Fruit fly (Drosophila melanogaster) whole organism, adult: Measurements from ENCODE around the gene CG17801.

Experiments used
- CG11617 ChIP-seq: fragments of 200-800 bp; sonication (Bioruptor generic); optimal IDR thresholded peaks from 2 replicates; lab custom pipeline; 2017; ENCODE audit warnings: mild to moderate bottlenecking, missing biosample characterization, missing genetic modification reagents, missing genetic modification characterization
- CG12768 ChIP-seq: fragments of 200-800 bp; sonication (Bioruptor generic); optimal IDR thresholded peaks from 2 replicates; lab custom pipeline; 2017; ENCODE audit warnings: missing biosample characterization, missing genetic modification characterization, mild to moderate bottlenecking, moderate library complexity, missing genetic modification reagents
- CG14711 ChIP-seq: fragments of 200-800 bp; sonication (Bioruptor generic); optimal IDR thresholded peaks from 2 replicates; lab custom pipeline; 2018; ENCODE audit warnings: missing biosample characterization, mild to moderate bottlenecking, missing genetic modification characterization, moderate library complexity
- CG1620 ChIP-seq: fragments of 200-800 bp; sonication (Bioruptor generic); optimal IDR thresholded peaks from 2 replicates; lab custom pipeline; 2016; ENCODE audit warnings: missing biosample characterization, missing genetic modification characterization
- CG33017 ChIP-seq: fragments of 200-800 bp; sonication (Bioruptor generic); optimal IDR thresholded peaks from 2 replicates; lab custom pipeline; 2018; ENCODE audit warnings: missing biosample characterization, mild to moderate bottlenecking, missing genetic modification characterization, moderate library complexity
- CG5204 ChIP-seq: fragments of 200-800 bp; sonication (Bioruptor generic); optimal IDR thresholded peaks from 2 replicates; lab custom pipeline; 2016; ENCODE audit warnings: missing biosample characterization, missing genetic modification characterization
- CG7045 ChIP-seq: fragments of 200-800 bp; sonication (Bioruptor generic); optimal IDR thresholded peaks from 2 replicates; lab custom pipeline; 2017; ENCODE audit warnings: missing biosample characterization, mild to moderate bottlenecking, missing genetic modification characterization
- CG7101 ChIP-seq: fragments of 200-800 bp; sonication (Bioruptor generic); optimal IDR thresholded peaks from 2 replicates; lab custom pipeline; 2018; ENCODE audit warnings: missing biosample characterization, mild to moderate bottlenecking, missing genetic modification characterization, moderate library complexity
- Clk ChIP-seq: fragments of 200-800 bp; sonication (Bioruptor generic); optimal IDR thresholded peaks from 2 replicates; lab custom pipeline; 2017; ENCODE audit warnings: missing biosample characterization, missing genetic modification characterization
- Crg-1 ChIP-seq: fragments of 200-800 bp; sonication (Bioruptor generic); optimal IDR thresholded peaks from 2 replicates; lab custom pipeline; 2016; ENCODE audit warnings: missing biosample characterization, missing genetic modification characterization
- Hr96 ChIP-seq: fragments of 200-800 bp; sonication (Bioruptor generic); optimal IDR thresholded peaks from 2 replicates; lab custom pipeline; 2016; ENCODE audit warnings: missing biosample characterization, missing genetic modification characterization
- Mnt ChIP-seq: fragments of 200-800 bp; sonication (Bioruptor generic); optimal IDR thresholded peaks from 2 replicates; lab custom pipeline; 2016; ENCODE audit warnings: missing biosample characterization, mild to moderate bottlenecking, missing genetic modification characterization
- bab1 ChIP-seq: fragments of 200-800 bp; sonication (Bioruptor generic); optimal IDR thresholded peaks from 3 replicates; lab custom pipeline; 2019; ENCODE audit warnings: missing biosample characterization, mild to moderate bottlenecking, missing genetic modification characterization, moderate library complexity
- cic ChIP-seq: fragments of 200-800 bp; sonication (Bioruptor generic); optimal IDR thresholded peaks from 2 replicates; lab custom pipeline; 2017; ENCODE audit warnings: missing biosample characterization, mild to moderate bottlenecking, missing genetic modification characterization, moderate library complexity
- cnc ChIP-seq, 2 experiments: fragments of >200 bp; optimal IDR thresholded peaks; 2 replicates each; lab custom pipeline; 2017
- kay ChIP-seq: fragments of 200-800 bp; sonication (Bioruptor generic); peaks from one replicate; lab custom pipeline; 2016; ENCODE audit warnings: missing biosample characterization, missing genetic modification characterization, borderline replicate concordance
- ovo ChIP-seq: fragments of 200-800 bp; sonication (Bioruptor generic); optimal IDR thresholded peaks from 2 replicates; lab custom pipeline; 2016; ENCODE audit warnings: missing biosample characterization, missing genetic modification characterization
- pad ChIP-seq: fragments of 200-800 bp; sonication (Bioruptor generic); optimal IDR thresholded peaks from 3 replicates; lab custom pipeline; 2017; ENCODE audit warnings: missing biosample characterization, missing genetic modification characterization, mild to moderate bottlenecking, moderate library complexity, missing genetic modification reagents
- tj ChIP-seq: fragments of 200-800 bp; sonication (Bioruptor generic); optimal IDR thresholded peaks from 3 replicates; lab custom pipeline; 2017; ENCODE audit warnings: missing biosample characterization, mild to moderate bottlenecking, missing genetic modification characterization, moderate library complexity
- toe ChIP-seq: fragments of 200-800 bp; sonication (Bioruptor generic); optimal IDR thresholded peaks from 2 replicates; lab custom pipeline; 2016; ENCODE audit warnings: missing biosample characterization, missing genetic modification characterization

The CG17801 gene

dm6 chr3R:17805092-17805491, 1.8 kb downstream of the CG17801 start, which contains the start of gene Nnk:
Nnk (minus strand) TSS chr3R:17805249.
- TF ChIP-seq cnc (optimal IDR thresholded peaks at IDR 0.05; lab: Kevin White, UChicago) (no peak), cic (GFP tag; lab: Kevin White, UChicago) (no peak), CG7045 (no peak), Clk (no peak), Mnt (GFP tag; lab: Kevin White, UChicago) (no peak)

- TF ChIP-seq ovo (GFP tag; lab: Kevin White, UChicago) (no peak), CG1620 (no peak), CG11617 (GFP tag; lab: Kevin White, UChicago) (no peak), CG14711 (tag; lab: Kevin White, UChicago) (no peak), CG12768 (GFP tag; lab: Kevin White, UChicago) (peak; percentile 38), pad (GFP tag; lab: Kevin White, UChicago) (no peak), Mnt (GFP tag; lab: Kevin White, UChicago) (no peak), CG33017 (tag; lab: Kevin White, UChicago) (peak; percentile 14), Clk (no peak), tj (no peak), Hr96 (GFP tag; lab: Kevin White, UChicago) (no peak), cnc (optimal IDR thresholded peaks at IDR 0.05; lab: Kevin White, UChicago) (no peak), CG5204 (GFP tag; lab: Kevin White, UChicago) (no peak), bab1 (GFP tag; lab: Kevin White, UChicago) (no peak), kay (GFP tag; lab: Kevin White, UChicago) (no peak), CG7045 (no peak), cic (GFP tag; lab: Kevin White, UChicago) (no peak), toe (GFP tag; lab: Kevin White, UChicago) (no peak), CG7101 (tag; lab: Kevin White, UChicago) (peak; percentile 33), Crg-1 (GFP tag; lab: Kevin White, UChicago) (no peak)
Observed at dm6 chr3R:17803025-17803424, 3.9 kb downstream of the CG17801 start, which contains the start of gene CG17806. CG17806 (minus strand) TSS chr3R:17803260.

dm6 chr3R:17801264-17801663, 5.6 kb downstream of the CG17801 start, which contains the start of gene CG17803:
CG17803 (minus strand) TSS chr3R:17801512.
- no peak for TF ChIP-seq cnc (optimal IDR thresholded peaks at IDR 0.05; lab: Kevin White, UChicago)
- TF ChIP-seq CG7045 = no peak

dm6 chr3R:17798211-17798737, 8.6 kb downstream of the CG17801 start, which contains the start of gene CG7379:
CG7379 (minus strand) TSS chr3R:17798304.
- peak; percentile 99 for TF ChIP-seq Crg-1 (GFP tag; lab: Kevin White, UChicago)
- peak; percentile 97 for TF ChIP-seq kay (GFP tag; lab: Kevin White, UChicago)
- no peak for TF ChIP-seq cnc (optimal IDR thresholded peaks at IDR 0.05; lab: Kevin White, UChicago)
- TF ChIP-seq CG12768 (GFP tag; lab: Kevin White, UChicago) = peak; percentile 97
- peak; percentile 94 for TF ChIP-seq pad (GFP tag; lab: Kevin White, UChicago)
- peak; percentile 36 for TF ChIP-seq tj
- TF ChIP-seq Clk = peak; percentile 95
- TF ChIP-seq ovo (GFP tag; lab: Kevin White, UChicago) = peak; percentile 97
- peak; percentile 92 for TF ChIP-seq CG5204 (GFP tag; lab: Kevin White, UChicago)
- peak; percentile 85 for TF ChIP-seq CG11617 (GFP tag; lab: Kevin White, UChicago)
- TF ChIP-seq CG14711 (tag; lab: Kevin White, UChicago) = peak; percentile 84
- peak; percentile 92 for TF ChIP-seq CG7045
- peak; percentile 80 for TF ChIP-seq cic (GFP tag; lab: Kevin White, UChicago)
- peak; percentile 93 for TF ChIP-seq Mnt (GFP tag; lab: Kevin White, UChicago)
- peak; percentile 93 for TF ChIP-seq CG7101 (tag; lab: Kevin White, UChicago)
- TF ChIP-seq CG33017 (tag; lab: Kevin White, UChicago) = peak; percentile 81
- TF ChIP-seq Hr96 (GFP tag; lab: Kevin White, UChicago) = peak; percentile 88
- TF ChIP-seq CG1620 = peak; percentile 99
- peak; percentile 93 for TF ChIP-seq toe (GFP tag; lab: Kevin White, UChicago)
- TF ChIP-seq bab1 (GFP tag; lab: Kevin White, UChicago) = peak; percentile 39

- no peak for TF ChIP-seq CG7045
- no peak for TF ChIP-seq toe (GFP tag; lab: Kevin White, UChicago)
- no peak for TF ChIP-seq tj
- no peak for TF ChIP-seq cnc (optimal IDR thresholded peaks at IDR 0.05; lab: Kevin White, UChicago)
- TF ChIP-seq CG1620 = no peak
- no peak for TF ChIP-seq CG5204 (GFP tag; lab: Kevin White, UChicago)
- no peak for TF ChIP-seq kay (GFP tag; lab: Kevin White, UChicago)
- TF ChIP-seq Mnt (GFP tag; lab: Kevin White, UChicago) = no peak
- TF ChIP-seq bab1 (GFP tag; lab: Kevin White, UChicago) = no peak
- TF ChIP-seq CG11617 (GFP tag; lab: Kevin White, UChicago) = no peak
- TF ChIP-seq CG12768 (GFP tag; lab: Kevin White, UChicago) = no peak
Observed at dm6 chr3R:17795561-17796170, 11.2 kb downstream of the CG17801 start.

dm6 chr3R:17795075-17795420, 11.8 kb downstream of the CG17801 start, which contains the start of gene pasi1:
pasi1 (plus strand) TSS chr3R:17795075.
- no peak for TF ChIP-seq CG5204 (GFP tag; lab: Kevin White, UChicago)
- TF ChIP-seq CG14711 (tag; lab: Kevin White, UChicago) = no peak
- TF ChIP-seq Clk = no peak
- TF ChIP-seq bab1 (GFP tag; lab: Kevin White, UChicago) = no peak
- TF ChIP-seq pad (GFP tag; lab: Kevin White, UChicago) = no peak
- no peak for TF ChIP-seq CG1620
- no peak for TF ChIP-seq Hr96 (GFP tag; lab: Kevin White, UChicago)
- TF ChIP-seq cic (GFP tag; lab: Kevin White, UChicago) = no peak
- no peak for TF ChIP-seq kay (GFP tag; lab: Kevin White, UChicago)
- TF ChIP-seq CG33017 (tag; lab: Kevin White, UChicago) = no peak
